Worm (Caenorhabditis elegans) whole organism, young adult: Measurements from ENCODE around the gene epn-1.

ENCODE experiments used
- B0261.1 ChIP-seq: sonication (generic microtip); optimal IDR thresholded peaks from 2 replicates; lab custom pipeline; 2016; ENCODE audit warnings: mild to moderate bottlenecking, missing genetic modification characterization, moderate library complexity, missing compliant biosample characterization
- C06A6.2 ChIP-seq: fragments of 200-800 bp; sonication (Bioruptor generic); conservative IDR thresholded peaks from 2 replicates; pipeline ENCODE4 v1.3.6; 2022; ENCODE audit warnings: missing genetic modification characterization, missing compliant biosample characterization
- D2030.7 ChIP-seq: fragments of 200-800 bp; sonication (Bioruptor generic); IDR thresholded peaks from 2 replicates; pipeline ENCODE4 v1.3.6; 2022; ENCODE audit warnings: missing genetic modification reagents, missing genetic modification characterization, missing compliant biosample characterization
- F33H1.4 ChIP-seq: fragments of 200-800 bp; sonication (Bioruptor generic); IDR thresholded peaks from 2 replicates; pipeline ENCODE4 v1.3.6; 2022; ENCODE audit warnings: missing genetic modification reagents, missing genetic modification characterization, missing compliant biosample characterization
- F37B4.10 ChIP-seq: fragments of 200-800 bp; sonication (Bioruptor generic); IDR thresholded peaks from 2 replicates; pipeline ENCODE4 v1.3.6; 2022; ENCODE audit warnings: missing genetic modification characterization, missing compliant biosample characterization
- F39B2.1 ChIP-seq: fragments of 200-800 bp; sonication (Bioruptor generic); IDR thresholded peaks from 2 replicates; pipeline ENCODE4 v1.3.6; 2022; ENCODE audit warnings: missing genetic modification reagents, missing genetic modification characterization, missing compliant biosample characterization
- T07F8.4 ChIP-seq: sonication (generic microtip); optimal IDR thresholded peaks from 2 replicates; lab custom pipeline; 2016; ENCODE audit warnings: mild to moderate bottlenecking, missing genetic modification characterization, moderate library complexity, missing compliant biosample characterization
- Y53G8AR.9 ChIP-seq: fragments of 200-800 bp; sonication (Bioruptor generic); conservative IDR thresholded peaks from 2 replicates; pipeline ENCODE4 v1.3.6; 2022; ENCODE audit warnings: missing genetic modification reagents, missing genetic modification characterization, missing compliant biosample characterization
- Y56A3A.18 ChIP-seq: fragments of 200-800 bp; sonication (Bioruptor generic); IDR thresholded peaks from 2 replicates; pipeline ENCODE4 v1.3.6; 2022; ENCODE audit warnings: missing genetic modification reagents, missing genetic modification characterization, missing compliant biosample characterization
- Y95B8A.8 ChIP-seq: fragments of 200-800 bp; sonication (Bioruptor generic); IDR thresholded peaks from 2 replicates; pipeline ENCODE4 v1.3.6; 2022; ENCODE audit warnings: missing genetic modification reagents, missing genetic modification characterization, missing compliant biosample characterization
- ZK185.1 ChIP-seq: sonication (generic microtip); optimal IDR thresholded peaks from 2 replicates; lab custom pipeline; 2016; ENCODE audit warnings: mild to moderate bottlenecking, missing genetic modification characterization, missing compliant biosample characterization; ENCODE audit not compliant: poor library complexity, severe bottlenecking
- athp-1 ChIP-seq: sonication (generic microtip); optimal IDR thresholded peaks from 2 replicates; lab custom pipeline; 2017; ENCODE audit warnings: mild to moderate bottlenecking, missing genetic modification characterization, missing compliant biosample characterization
- attf-3 ChIP-seq: fragments of 200-800 bp; sonication (Bioruptor generic); conservative IDR thresholded peaks from 2 replicates; pipeline ENCODE4 v1.3.6; 2022; ENCODE audit warnings: missing genetic modification reagents, missing genetic modification characterization, missing compliant biosample characterization
- bed-1 ChIP-seq: fragments of 200-800 bp; sonication (Bioruptor generic); IDR thresholded peaks from 2 replicates; pipeline ENCODE4 v1.3.6; 2022; ENCODE audit warnings: missing genetic modification reagents, missing genetic modification characterization, missing compliant biosample characterization
- bed-2 ChIP-seq: fragments of 200-800 bp; sonication (Bioruptor generic); IDR thresholded peaks from 2 replicates; pipeline ENCODE4 v1.3.6; 2022; ENCODE audit warnings: missing genetic modification reagents, missing genetic modification characterization, missing compliant biosample characterization
- cebp-2 ChIP-seq: fragments of 200-800 bp; sonication (Bioruptor generic); IDR thresholded peaks from 2 replicates; pipeline ENCODE4 v1.3.6; 2022; ENCODE audit warnings: missing genetic modification characterization, missing compliant biosample characterization
- ceh-79 ChIP-seq: sonication (generic microtip); optimal IDR thresholded peaks from 2 replicates; lab custom pipeline; 2017; ENCODE audit warnings: mild to moderate bottlenecking, missing genetic modification characterization, missing compliant biosample characterization
- dpl-1 ChIP-seq: fragments of 150-350 bp; optimal IDR thresholded peaks from 2 replicates; lab custom pipeline; 2014; ENCODE audit warnings: missing biosample characterization, missing genetic modification reagents, missing genetic modification characterization
- egl-44 ChIP-seq: fragments of 200-800 bp; sonication (Bioruptor generic); IDR thresholded peaks from 2 replicates; pipeline ENCODE4 v1.3.6; 2022; ENCODE audit warnings: missing genetic modification reagents, missing genetic modification characterization, missing compliant biosample characterization
- fkh-3 ChIP-seq: sonication (generic microtip); optimal IDR thresholded peaks from 2 replicates; lab custom pipeline; 2016; ENCODE audit warnings: mild to moderate bottlenecking, missing genetic modification characterization, missing compliant biosample characterization
- gei-17 ChIP-seq: fragments of 200-800 bp; sonication (Bioruptor generic); optimal IDR thresholded peaks from 2 replicates; lab custom pipeline; 2018; ENCODE audit warnings: mild to moderate bottlenecking, missing genetic modification characterization, missing compliant biosample characterization
- hmg-1.2 ChIP-seq: fragments of 200-800 bp; sonication (Bioruptor generic); IDR thresholded peaks from 2 replicates; pipeline ENCODE4 v1.3.6; 2022; ENCODE audit warnings: missing genetic modification reagents, missing genetic modification characterization, missing compliant biosample characterization
- let-607 ChIP-seq, 2 experiments: fragments of 200-800 bp in 1 of 2; sonication (Bioruptor generic) in 1 of 2; sonication (generic microtip) in 1 of 2; optimal IDR thresholded peaks; 2 replicates each; lab custom pipeline; 2016 to 2018; ENCODE audit warnings: mild to moderate bottlenecking in 2 of 2, missing compliant biosample characterization in 2 of 2, missing genetic modification characterization in 2 of 2, moderate library complexity in 2 of 2, missing genotype in 1 of 2
- lin-40 ChIP-seq: sonication (generic microtip); optimal IDR thresholded peaks from 2 replicates; lab custom pipeline; 2016; ENCODE audit warnings: missing genetic modification characterization, mild to moderate bottlenecking, missing compliant biosample characterization, missing genotype, missing genetic modification reagents
- lin-54 ChIP-seq: fragments of 200-800 bp; sonication (Bioruptor generic); optimal IDR thresholded peaks from 2 replicates; lab custom pipeline; 2018; ENCODE audit warnings: mild to moderate bottlenecking, missing genetic modification characterization, missing compliant biosample characterization
- lsy-27 ChIP-seq: sonication (generic microtip); optimal IDR thresholded peaks from 2 replicates; lab custom pipeline; 2017; ENCODE audit warnings: missing genetic modification characterization, mild to moderate bottlenecking, missing compliant biosample characterization, antibody characterized with exemption, missing genotype, borderline replicate concordance; ENCODE audit not compliant: insufficient read depth
- madf-10 ChIP-seq: sonication (generic microtip); optimal IDR thresholded peaks from 2 replicates; lab custom pipeline; 2016; ENCODE audit warnings: mild to moderate bottlenecking, missing genetic modification characterization, missing compliant biosample characterization
- mcd-1 ChIP-seq: fragments of 200-800 bp; sonication (Bioruptor generic); IDR thresholded peaks from 2 replicates; pipeline ENCODE4 v1.3.6; 2022; ENCODE audit warnings: missing genetic modification reagents, missing genetic modification characterization, missing compliant biosample characterization
- mes-4 ChIP-seq: sonication (generic microtip); optimal IDR thresholded peaks from 2 replicates; lab custom pipeline; 2016; ENCODE audit warnings: missing genotype, missing genetic modification characterization, missing compliant biosample characterization
- mxl-1 ChIP-seq: sonication (generic microtip); optimal IDR thresholded peaks from 2 replicates; lab custom pipeline; 2016; ENCODE audit warnings: missing genetic modification characterization, missing compliant biosample characterization
- nfya-1 ChIP-seq: sonication (generic microtip); optimal IDR thresholded peaks from 2 replicates; lab custom pipeline; 2017; ENCODE audit warnings: antibody characterized with exemption, missing compliant biosample characterization, missing genetic modification characterization, borderline replicate concordance; ENCODE audit not compliant: insufficient read depth
- nfya-2 ChIP-seq: fragments of 200-800 bp; sonication (Bioruptor generic); IDR thresholded peaks from 2 replicates; pipeline ENCODE4 v1.3.6; 2022; ENCODE audit warnings: missing genetic modification reagents, missing genetic modification characterization, missing compliant biosample characterization
- nhr-80 ChIP-seq: sonication (generic microtip); optimal IDR thresholded peaks from 2 replicates; lab custom pipeline; 2016; ENCODE audit warnings: missing genetic modification characterization, missing compliant biosample characterization
- pbrm-1 ChIP-seq: fragments of 200-800 bp; sonication (Bioruptor generic); IDR thresholded peaks from 2 replicates; pipeline ENCODE4 v1.3.6; 2022; ENCODE audit warnings: missing genetic modification reagents, missing genetic modification characterization, missing compliant biosample characterization
- pha-4 ChIP-seq: fragments of 150-350 bp; sonication (generic microtip); optimal IDR thresholded peaks from 2 replicates; lab custom pipeline; 2014; ENCODE audit warnings: missing biosample characterization, missing genetic modification reagents, missing genetic modification characterization
- sdz-38 ChIP-seq: sonication (generic microtip); optimal IDR thresholded peaks from 2 replicates; lab custom pipeline; 2016; ENCODE audit warnings: missing genotype, missing genetic modification characterization, missing compliant biosample characterization
- snpc-1.1 ChIP-seq: sonication (generic microtip); optimal IDR thresholded peaks from 2 replicates; lab custom pipeline; 2017; ENCODE audit warnings: missing genetic modification characterization, mild to moderate bottlenecking, missing compliant biosample characterization, antibody characterized with exemption, moderate library complexity, missing genotype, missing genetic modification reagents; ENCODE audit not compliant: insufficient read depth
- snpc-1.3 ChIP-seq: sonication (generic microtip); optimal IDR thresholded peaks from 2 replicates; lab custom pipeline; 2017; ENCODE audit warnings: missing genetic modification characterization, mild to moderate bottlenecking, missing compliant biosample characterization, antibody characterized with exemption, moderate library complexity, missing genotype, missing genetic modification reagents; ENCODE audit not compliant: insufficient read depth
- snpc-4 ChIP-seq, 5 experiments: fragments of 150-350 bp in 1 of 5; sonication (generic microtip) in 4 of 5; optimal IDR thresholded peaks; 2 replicates each; lab custom pipeline; 2014 to 2018; ENCODE audit warnings: missing genetic modification characterization in 5 of 5, missing biosample characterization in 3 of 5, antibody characterized with exemption in 2 of 5, mild to moderate bottlenecking in 2 of 5, missing compliant biosample characterization in 2 of 5, missing genotype in 2 of 5, moderate library complexity in 2 of 5, missing genetic modification reagents in 1 of 5
- tlf-1 ChIP-seq: fragments of 200-800 bp; sonication (Bioruptor generic); optimal IDR thresholded peaks from 2 replicates; lab custom pipeline; 2018; ENCODE audit warnings: mild to moderate bottlenecking, missing genetic modification characterization, missing compliant biosample characterization
- ztf-18 ChIP-seq: sonication (generic microtip); optimal IDR thresholded peaks from 2 replicates; lab custom pipeline; 2016; ENCODE audit warnings: missing genotype, mild to moderate bottlenecking, missing genetic modification characterization, missing compliant biosample characterization
- ztf-28 ChIP-seq: fragments of 200-800 bp; sonication (Bioruptor generic); IDR thresholded peaks from 2 replicates; pipeline ENCODE4 v1.3.6; 2022; ENCODE audit warnings: missing genetic modification reagents, missing genetic modification characterization, missing compliant biosample characterization
- ztf-3 ChIP-seq: fragments of 200-800 bp; sonication (Bioruptor generic); optimal IDR thresholded peaks from 2 replicates; lab custom pipeline; 2018; ENCODE audit warnings: mild to moderate bottlenecking, missing genetic modification characterization, missing compliant biosample characterization

Gene epn-1

DNA sequence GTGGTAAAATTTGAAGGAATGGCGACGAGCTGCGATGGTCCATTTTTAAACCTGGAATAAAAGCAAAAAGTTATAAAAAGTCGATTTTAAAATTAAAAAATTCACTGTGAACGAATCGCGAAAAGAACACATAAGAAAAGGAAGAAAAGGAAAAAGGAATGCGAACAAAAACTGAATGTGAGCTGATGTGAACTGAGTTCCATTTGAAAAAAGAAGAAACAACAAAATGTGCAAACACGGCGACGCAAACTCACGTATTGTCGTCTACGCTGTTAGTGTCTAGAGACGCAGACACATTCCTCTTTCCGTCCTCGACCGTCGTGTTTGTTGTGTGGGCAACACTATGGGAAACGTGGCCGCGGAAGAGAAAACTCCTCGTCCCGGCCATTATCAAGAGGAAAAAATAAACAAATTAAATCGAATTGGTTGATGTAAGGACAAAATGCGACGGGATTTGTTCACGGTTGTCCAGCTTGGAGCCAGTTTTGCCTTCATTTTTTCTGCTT lies 35.5 kb upstream of the epn-1 start, which contains the start of the genes C27C12.1 and C27C12.4 (continued):
- TF ChIP-seq Y56A3A.18 (GFP tag; lab: Robert Waterston, UW) (0 out of 2 replicates have a peak, but pooled peaks have one; percentile 33), pha-4 (tag; lab: Kevin White, UChicago) (peak; percentile 57), lsy-27 (tag; lab: Kevin White, UChicago) (no peak), ztf-18 (tag; lab: Kevin White, UChicago) (peak; percentile 31), pbrm-1 (GFP tag; lab: Robert Waterston, UW) (peak; percentile 67; the same call in 1 of the 2 replicates), ZK185.1 (tag; lab: Kevin White, UChicago) (peak; percentile 90), F39B2.1 (GFP tag; lab: Robert Waterston, UW) (no peak), mxl-1 (no peak), ztf-28 (GFP tag; lab: Robert Waterston, UW) (no peak), bed-2 (GFP tag; lab: Robert Waterston, UW) (0 out of 2 replicates have a peak, but pooled peaks have one; percentile 21), madf-10 (tag; lab: Kevin White, UChicago) (peak; percentile 37), nhr-80 (tag; lab: Kevin White, UChicago) (peak; percentile 83), cebp-2 (GFP tag; lab: Robert Waterston, UW) (no peak), D2030.7 (GFP tag; lab: Robert Waterston, UW) (no peak), egl-44 (no peak), mcd-1 (GFP tag; lab: Robert Waterston, UW) (peak; percentile 62), let-607 (tag; optimal IDR thresholded peaks at IDR 0.05; lab: Kevin White, UChicago) (peak; percentile 9 to 48), lin-40 (peak; percentile 85), gei-17 (GFP tag; lab: Kevin White, UChicago) (peak; percentile 15), F37B4.10 (GFP tag; lab: Robert Waterston, UW) (no peak), snpc-1.3 (tag; lab: Kevin White, UChicago) (peak; percentile 0), sdz-38 (tag; lab: Kevin White, UChicago) (no peak), F33H1.4 (GFP tag; lab: Robert Waterston, UW) (no peak), athp-1 (tag; lab: Kevin White, UChicago) (no peak), fkh-3 (tag; lab: Kevin White, UChicago) (no peak), Y53G8AR.9 (GFP tag; lab: Robert Waterston, UW) (0 out of 2 replicates have a peak, but pooled peaks have one; percentile 59), C06A6.2 (GFP tag; lab: Robert Waterston, UW) (peak; percentile 35; the same call in 1 of the 2 replicates), B0261.1 (tag; lab: Kevin White, UChicago) (no peak), snpc-4 (GFP tag; optimal IDR thresholded peaks at IDR 0.05; lab: Kevin White, UChicago) (peak; percentile 21), snpc-4 (tag; optimal IDR thresholded peaks at IDR 0.05; lab: Kevin White, UChicago) (peak in 2 of 4 experiments; percentile 67 to 75)

DNA sequence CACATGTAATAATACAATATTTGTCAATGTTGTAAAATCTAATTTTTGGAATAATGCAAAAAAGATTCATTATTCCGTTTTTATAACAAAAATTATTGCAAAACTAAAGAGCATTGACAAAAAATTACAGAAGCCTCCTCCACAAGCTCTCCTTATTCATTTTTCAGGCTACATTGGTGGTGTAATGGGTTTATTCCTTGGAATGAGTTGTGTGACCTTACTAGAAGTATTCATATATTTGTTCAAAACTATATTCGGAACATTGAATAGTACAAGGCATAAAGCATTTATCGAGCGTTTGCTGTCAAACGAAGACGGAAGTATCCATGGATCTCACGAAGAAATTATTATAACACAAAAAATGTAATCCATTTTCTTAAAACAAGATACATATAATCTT lies 33.6 kb upstream of the epn-1 start:
- no peak for TF ChIP-seq hmg-1.2
- no peak for TF ChIP-seq attf-3 (GFP tag; lab: Robert Waterston, UW)
- TF ChIP-seq tlf-1 (GFP tag; lab: Kevin White, UChicago) = no peak
- no peak for TF ChIP-seq mes-4
- no peak for TF ChIP-seq mxl-1
- TF ChIP-seq bed-1 (GFP tag; lab: Robert Waterston, UW) = no peak
- no peak for TF ChIP-seq nfya-2 (GFP tag; lab: Robert Waterston, UW)
- no peak for TF ChIP-seq snpc-1.1
- no peak for TF ChIP-seq dpl-1 (GFP tag; lab: Kevin White, UChicago)
- TF ChIP-seq ceh-79 (tag; lab: Kevin White, UChicago) = no peak
- no peak for TF ChIP-seq T07F8.4 (tag; lab: Kevin White, UChicago)
- no peak for TF ChIP-seq Y53G8AR.9 (GFP tag; lab: Robert Waterston, UW)
- no peak for TF ChIP-seq lin-54 (GFP tag; lab: Kevin White, UChicago)
- no peak for TF ChIP-seq madf-10 (tag; lab: Kevin White, UChicago)
- TF ChIP-seq nfya-1 (tag; lab: Kevin White, UChicago) = no peak
- no peak for TF ChIP-seq ztf-3 (GFP tag; lab: Kevin White, UChicago)
- TF ChIP-seq Y95B8A.8 (GFP tag; lab: Robert Waterston, UW) = no peak
